Fruit fly (Drosophila melanogaster) whole organism, embryonic: ENCODE data around the gene CG4230.

Experiments used
- Aef1 ChIP-seq: fragments of 200-800 bp; sonication (Bioruptor generic); IDR thresholded peaks from 3 replicates; pipeline ENCODE4 v1.3.6; 2022; ENCODE audit warnings: missing biosample characterization, missing genetic modification characterization
- BEAF-32 ChIP-seq: fragments of 200-800 bp; sonication (Bioruptor generic); optimal IDR thresholded peaks from 3 replicates; lab custom pipeline; 2017; ENCODE audit warnings: missing biosample characterization, missing genetic modification characterization, mild to moderate bottlenecking, moderate library complexity, missing genetic modification reagents
- CG10209 ChIP-seq: fragments of 200-800 bp; sonication (Bioruptor generic); optimal IDR thresholded peaks from 3 replicates; lab custom pipeline; 2017; ENCODE audit warnings: missing biosample characterization, mild to moderate bottlenecking, missing genetic modification characterization, missing genetic modification reagents
- CG10267 ChIP-seq: fragments of 200-800 bp; sonication (Bioruptor generic); optimal IDR thresholded peaks from 2 replicates; lab custom pipeline; 2018; ENCODE audit warnings: missing biosample characterization, mild to moderate bottlenecking, missing genetic modification characterization, moderate library complexity
- CG14710 ChIP-seq: fragments of 200-800 bp; sonication (Bioruptor generic); optimal IDR thresholded peaks from 3 replicates; lab custom pipeline; 2019; ENCODE audit warnings: missing biosample characterization, mild to moderate bottlenecking, missing genetic modification characterization, moderate library complexity
- CG1603 ChIP-seq: fragments of 200-800 bp; sonication (Bioruptor generic); optimal IDR thresholded peaks from 2 replicates; lab custom pipeline; 2019; ENCODE audit warnings: missing biosample characterization, mild to moderate bottlenecking, missing genetic modification characterization, moderate library complexity
- CG16813 ChIP-seq: fragments of 200-800 bp; sonication (Bioruptor generic); IDR thresholded peaks from 3 replicates; pipeline ENCODE4 v1.3.6; 2022; ENCODE audit warnings: missing biosample characterization, missing genetic modification characterization; ENCODE audit not compliant: partially characterized antibody
- CG17186 ChIP-seq: fragments of 200-800 bp; sonication (Bioruptor generic); optimal IDR thresholded peaks from 3 replicates; lab custom pipeline; 2017; ENCODE audit warnings: missing biosample characterization, missing genetic modification reagents, missing genetic modification characterization
- CG18262 ChIP-seq: fragments of 200-800 bp; optimal IDR thresholded peaks from 3 replicates; lab custom pipeline; 2019; ENCODE audit warnings: missing biosample characterization, mild to moderate bottlenecking, missing genetic modification characterization, moderate library complexity
- CG2129 ChIP-seq: fragments of 200-800 bp; sonication (Bioruptor generic); IDR thresholded peaks from 2 replicates; pipeline ENCODE4 v1.3.6; 2022; ENCODE audit warnings: missing biosample characterization, missing genetic modification characterization; ENCODE audit not compliant: partially characterized antibody
- CG2712 ChIP-seq: fragments of 200-800 bp; optimal IDR thresholded peaks from 3 replicates; lab custom pipeline; 2019; ENCODE audit warnings: missing biosample characterization, mild to moderate bottlenecking, missing genetic modification characterization, moderate library complexity
- CG34224 ChIP-seq: fragments of 200-800 bp; sonication (Bioruptor generic); IDR thresholded peaks from 3 replicates; pipeline ENCODE4 v1.3.6; 2022; ENCODE audit warnings: missing biosample characterization, missing genetic modification characterization; ENCODE audit not compliant: partially characterized antibody
- CG42726 ChIP-seq: fragments of 200-800 bp; sonication (Bioruptor generic); IDR thresholded peaks from 2 replicates; pipeline ENCODE4 v1.3.6; 2022; ENCODE audit warnings: missing biosample characterization, missing genetic modification characterization; ENCODE audit not compliant: partially characterized antibody
- CG4617 ChIP-seq: fragments of 200-800 bp; sonication (Bioruptor generic); optimal IDR thresholded peaks from 3 replicates; lab custom pipeline; 2016; ENCODE audit warnings: missing biosample characterization, missing genetic modification characterization, borderline replicate concordance
- CG6791 ChIP-seq: fragments of 200-800 bp; sonication (Bioruptor generic); IDR thresholded peaks from 3 replicates; pipeline ENCODE4 v1.3.6; 2022; ENCODE audit warnings: missing biosample characterization, missing genetic modification characterization; ENCODE audit not compliant: partially characterized antibody
- CG7839 ChIP-seq: fragments of 200-800 bp; sonication (Bioruptor generic); optimal IDR thresholded peaks from 3 replicates; lab custom pipeline; 2018; ENCODE audit warnings: missing biosample characterization, mild to moderate bottlenecking, missing genetic modification characterization, moderate library complexity
- CG8944 ChIP-seq: fragments of 200-800 bp; sonication (Bioruptor generic); optimal IDR thresholded peaks from 3 replicates; lab custom pipeline; 2016; ENCODE audit warnings: missing biosample characterization, missing genetic modification characterization
- Dfd ChIP-seq, 2 experiments: fragments of >200 bp; optimal IDR thresholded peaks; 2 replicates each; lab custom pipeline; 2017; ENCODE audit warnings: missing biosample characterization in 2 of 2, missing genetic modification characterization in 2 of 2
- E2f2 ChIP-seq: fragments of 200-800 bp; sonication (Bioruptor generic); IDR thresholded peaks from 2 replicates; pipeline ENCODE4 v1.3.6; 2022; ENCODE audit warnings: missing biosample characterization, missing genetic modification characterization
- Ets97D ChIP-seq: fragments of 200-800 bp; sonication (Bioruptor generic); optimal IDR thresholded peaks from 3 replicates; lab custom pipeline; 2016; ENCODE audit warnings: missing biosample characterization, missing genetic modification characterization
- HLH4C ChIP-seq: fragments of 200-800 bp; sonication (Bioruptor generic); IDR thresholded peaks from 3 replicates; pipeline ENCODE4 v1.3.6; 2022; ENCODE audit warnings: missing biosample characterization, missing genetic modification characterization; ENCODE audit not compliant: partially characterized antibody
- HmgZ ChIP-seq: fragments of 200-800 bp; sonication (Bioruptor generic); optimal IDR thresholded peaks from 2 replicates; lab custom pipeline; 2018; ENCODE audit warnings: missing biosample characterization, mild to moderate bottlenecking, missing genetic modification characterization
- MBD-R2 ChIP-seq: fragments of 200-800 bp; sonication (Bioruptor generic); IDR thresholded peaks from 2 replicates; pipeline ENCODE4 v1.3.6; 2022; ENCODE audit warnings: missing biosample characterization, missing genetic modification characterization
- MESR4 ChIP-seq: fragments of 200-800 bp; sonication (Bioruptor generic); optimal IDR thresholded peaks from 2 replicates; lab custom pipeline; 2018; ENCODE audit warnings: missing biosample characterization, mild to moderate bottlenecking, missing genetic modification characterization, moderate library complexity
- Mad ChIP-seq: fragments of 200-800 bp; sonication (Bioruptor generic); optimal IDR thresholded peaks from 2 replicates; lab custom pipeline; 2016; ENCODE audit warnings: missing biosample characterization, missing genetic modification characterization
- Med ChIP-seq: fragments of 200-800 bp; sonication (Bioruptor generic); peaks from one replicate; lab custom pipeline; 2016; ENCODE audit warnings: missing biosample characterization, missing genetic modification characterization, mild to moderate bottlenecking, inconsistent platforms, moderate library complexity
- Optix ChIP-seq: fragments of 200-800 bp; sonication (Bioruptor generic); IDR thresholded peaks from 3 replicates; pipeline ENCODE4 v1.3.6; 2022; ENCODE audit warnings: missing biosample characterization, missing genetic modification characterization
- Scr ChIP-seq: fragments of 200-800 bp; sonication (Bioruptor generic); IDR thresholded peaks from 2 replicates; pipeline ENCODE4 v1.3.6; 2022; ENCODE audit warnings: missing biosample characterization, missing genetic modification characterization; ENCODE audit not compliant: partially characterized antibody
- Sry-β ChIP-seq: fragments of 200-800 bp; sonication (Bioruptor generic); optimal IDR thresholded peaks from 2 replicates; lab custom pipeline; 2018; ENCODE audit warnings: missing biosample characterization, mild to moderate bottlenecking, missing genetic modification characterization, moderate library complexity
- amos ChIP-seq: fragments of 200-800 bp; sonication (Bioruptor generic); IDR thresholded peaks from 2 replicates; pipeline ENCODE4 v1.3.6; 2022; ENCODE audit warnings: missing biosample characterization, missing genetic modification characterization; ENCODE audit not compliant: partially characterized antibody
- ara ChIP-seq: fragments of 200-800 bp; sonication (Bioruptor generic); IDR thresholded peaks from 2 replicates; pipeline ENCODE4 v1.3.6; 2022; ENCODE audit warnings: missing biosample characterization, missing genetic modification characterization
- chinmo ChIP-seq: fragments of 200-800 bp; sonication (Bioruptor generic); IDR thresholded peaks from 4 replicates; pipeline ENCODE4 v1.3.6; 2022; ENCODE audit warnings: missing biosample characterization, missing genetic modification characterization; ENCODE audit not compliant: partially characterized antibody
- chm ChIP-seq: fragments of 200-800 bp; sonication (Bioruptor generic); IDR thresholded peaks from 2 replicates; pipeline ENCODE4 v1.3.6; 2022; ENCODE audit warnings: missing biosample characterization, missing genetic modification characterization
- ci ChIP-seq: fragments of 200-800 bp; sonication (Bioruptor generic); IDR thresholded peaks from 3 replicates; pipeline ENCODE4 v1.3.6; 2022; ENCODE audit warnings: missing biosample characterization, missing genetic modification characterization
- crp ChIP-seq, 2 experiments: fragments of 200-800 bp; sonication (Bioruptor generic); optimal IDR thresholded peaks; 2 replicates in 1 of 2; 3 replicates in 1 of 2; lab custom pipeline; 2017; ENCODE audit warnings: missing biosample characterization in 2 of 2, missing genetic modification characterization in 2 of 2, mild to moderate bottlenecking in 1 of 2, moderate library complexity in 1 of 2
- dati ChIP-seq: fragments of 200-800 bp; sonication (Bioruptor generic); IDR thresholded peaks from 2 replicates; pipeline ENCODE4 v1.3.6; 2022; ENCODE audit warnings: missing biosample characterization, missing genetic modification characterization
- exex ChIP-seq: fragments of 200-800 bp; sonication (Bioruptor generic); optimal IDR thresholded peaks from 4 replicates; lab custom pipeline; 2018; ENCODE audit warnings: missing biosample characterization, mild to moderate bottlenecking, missing genetic modification characterization, moderate library complexity
- jigr1 ChIP-seq: fragments of 200-800 bp; sonication (Bioruptor generic); IDR thresholded peaks from 3 replicates; pipeline ENCODE4 v1.3.6; 2022; ENCODE audit warnings: missing biosample characterization, missing genetic modification characterization
- lab ChIP-seq: fragments of 200-800 bp; sonication (Bioruptor generic); optimal IDR thresholded peaks from 3 replicates; lab custom pipeline; 2017; ENCODE audit warnings: missing biosample characterization, missing genetic modification characterization, mild to moderate bottlenecking, moderate library complexity, missing genetic modification reagents
- mld ChIP-seq: fragments of 200-800 bp; sonication (Bioruptor generic); IDR thresholded peaks from 3 replicates; pipeline ENCODE4 v1.3.6; 2022; ENCODE audit warnings: missing biosample characterization, missing genetic modification characterization; ENCODE audit not compliant: partially characterized antibody
- nmo ChIP-seq: fragments of 200-800 bp; sonication (Bioruptor generic); optimal IDR thresholded peaks from 2 replicates; lab custom pipeline; 2018; ENCODE audit warnings: missing biosample characterization, mild to moderate bottlenecking, missing genetic modification characterization, moderate library complexity
- peb ChIP-seq: fragments of 200-800 bp; sonication (Bioruptor generic); IDR thresholded peaks from 2 replicates; pipeline ENCODE4 v1.3.6; 2022; ENCODE audit warnings: missing biosample characterization, missing genetic modification characterization
- schlank ChIP-seq: fragments of 200-800 bp; sonication (Bioruptor generic); optimal IDR thresholded peaks from 2 replicates; lab custom pipeline; 2018; ENCODE audit warnings: missing biosample characterization, mild to moderate bottlenecking, missing genetic modification characterization
- sens ChIP-seq: fragments of 200-800 bp; sonication (Bioruptor generic); peaks from one replicate; lab custom pipeline; 2016; ENCODE audit warnings: missing biosample characterization, missing genetic modification characterization
- sna ChIP-seq: fragments of 200-800 bp; sonication (Bioruptor generic); IDR thresholded peaks from 2 replicates; pipeline ENCODE4 v1.3.6; 2022; ENCODE audit warnings: missing biosample characterization, missing genetic modification characterization; ENCODE audit not compliant: partially characterized antibody
- sug ChIP-seq: fragments of 200-800 bp; optimal IDR thresholded peaks from 2 replicates; lab custom pipeline; 2019; ENCODE audit warnings: missing biosample characterization, mild to moderate bottlenecking, missing genetic modification characterization, moderate library complexity
- trem ChIP-seq: fragments of 200-800 bp; optimal IDR thresholded peaks from 3 replicates; lab custom pipeline; 2019; ENCODE audit warnings: missing biosample characterization, mild to moderate bottlenecking, missing genetic modification characterization, moderate library complexity
- unc-4 ChIP-seq: fragments of 200-800 bp; sonication (Bioruptor generic); IDR thresholded peaks from 2 replicates; pipeline ENCODE4 v1.3.6; 2022; ENCODE audit warnings: missing biosample characterization, missing genetic modification characterization; ENCODE audit not compliant: partially characterized antibody

Gene CG4230

dm6 chr2L:5096222-5096621, at the start of gene CG4230 (continued):
- no peak for TF ChIP-seq exex (tag; lab: Kevin White, UChicago)
- peak; percentile 81 for TF ChIP-seq CG16813
- TF ChIP-seq chm: peak; percentile 55; the same call in 1 of the 2 replicates
- TF ChIP-seq CG34224 (GFP tag; lab: Robert Waterston, UW): peak; percentile 78
- no peak for TF ChIP-seq Dfd (GFP tag; optimal IDR thresholded peaks at IDR 0.05; lab: Kevin White, UChicago)
- TF ChIP-seq sens: peak; percentile 64
- no peak for TF ChIP-seq jigr1 (GFP tag; lab: Robert Waterston, UW)
- peak; percentile 36; the same call in 1 of the 2 replicates for TF ChIP-seq E2f2 (GFP tag; lab: Robert Waterston, UW)
- peak; percentile 24 for TF ChIP-seq lab (GFP tag; lab: Kevin White, UChicago)
- TF ChIP-seq peb: no peak
- TF ChIP-seq Med: peak; percentile 67
- TF ChIP-seq CG8944 (GFP tag; lab: Kevin White, UChicago): no peak
- TF ChIP-seq CG10209 (GFP tag; lab: Kevin White, UChicago): no peak
- 0 out of 4 replicates have a peak, but pooled peaks have one; percentile 14 for TF ChIP-seq chinmo (GFP tag; lab: Robert Waterston, UW)
- TF ChIP-seq MESR4 (GFP tag; lab: Kevin White, UChicago): peak; percentile 56
- no peak for TF ChIP-seq ara (GFP tag; lab: Robert Waterston, UW)
- TF ChIP-seq CG1603 (tag; lab: Kevin White, UChicago): peak; percentile 53
- TF ChIP-seq CG4617 (GFP tag; lab: Kevin White, UChicago): peak; percentile 39
- peak; percentile 50 for TF ChIP-seq Sry-β (GFP tag; lab: Kevin White, UChicago)
- no peak for TF ChIP-seq Aef1 (GFP tag; lab: Robert Waterston, UW)
- no peak for TF ChIP-seq Optix
- peak; percentile 12 for TF ChIP-seq CG14710 (tag; lab: Kevin White, UChicago)
- no peak for TF ChIP-seq CG7839 (tag; lab: Kevin White, UChicago)
- TF ChIP-seq sna (GFP tag; lab: Robert Waterston, UW): peak; percentile 79
- TF ChIP-seq trem: peak; percentile 65
- no peak for TF ChIP-seq Mad (GFP tag; lab: Kevin White, UChicago)
- TF ChIP-seq CG18262 (tag; lab: Kevin White, UChicago): no peak
- peak; percentile 1 for TF ChIP-seq nmo (GFP tag; lab: Kevin White, UChicago)
- peak; percentile 30 for TF ChIP-seq HmgZ (tag; lab: Kevin White, UChicago)
- peak; percentile 45; the same call in 1 of the 3 replicates for TF ChIP-seq ci (GFP tag; lab: Robert Waterston, UW)
- peak; percentile 17 for TF ChIP-seq CG10267 (tag; lab: Kevin White, UChicago)
- peak; percentile 70 for TF ChIP-seq CG2129 (GFP tag; lab: Robert Waterston, UW)
- peak; percentile 88 for TF ChIP-seq CG6791 (GFP tag; lab: Robert Waterston, UW)
- TF ChIP-seq BEAF-32: peak; percentile 83
- peak; percentile 86 for TF ChIP-seq CG17186 (GFP tag; lab: Kevin White, UChicago)
- TF ChIP-seq amos (GFP tag; lab: Robert Waterston, UW): peak; percentile 92
- TF ChIP-seq schlank (tag; lab: Kevin White, UChicago): no peak
- TF ChIP-seq HLH4C (GFP tag; lab: Robert Waterston, UW): peak; percentile 69; the same call in 2 of the 3 replicates
- peak; percentile 87 to 99 for TF ChIP-seq crp (GFP tag; optimal IDR thresholded peaks at IDR 0.05; lab: Kevin White, UChicago)
- TF ChIP-seq CG42726 (GFP tag; lab: Robert Waterston, UW): peak; percentile 48; the same call in 1 of the 2 replicates
- TF ChIP-seq sug (tag; lab: Kevin White, UChicago): no peak
- TF ChIP-seq mld (GFP tag; lab: Robert Waterston, UW): peak; percentile 65; the same call in 1 of the 3 replicates
- peak; percentile 90 for TF ChIP-seq unc-4 (GFP tag; lab: Robert Waterston, UW)
- TF ChIP-seq Ets97D: peak; percentile 6
- TF ChIP-seq CG2712 (tag; lab: Kevin White, UChicago): peak; percentile 30
- TF ChIP-seq MBD-R2 (GFP tag; lab: Robert Waterston, UW): peak; percentile 83
- TF ChIP-seq dati (GFP tag; lab: Robert Waterston, UW): no peak
- TF ChIP-seq Scr (GFP tag; lab: Robert Waterston, UW): peak; percentile 85
